Worm (Caenorhabditis elegans): ENCODE data around the gene R74.8.

R74.8 gene

ce11 chrIII:4223668-4224127 is 17.6 kb downstream of the R74.8 start (continued):
- peak; percentile 90 for TF ChIP-seq dve-1 (tag; optimal IDR thresholded peaks at IDR 0.05; ENCODE audit: insufficient read depth)
- peak; percentile 84 to 90 for TF ChIP-seq lsy-2 (tag; optimal IDR thresholded peaks at IDR 0.05)
- TF ChIP-seq nhr-6 (tag; optimal IDR thresholded peaks at IDR 0.05), result peak; percentile 73
- peak; percentile 91 for TF ChIP-seq nhr-28 (tag; optimal IDR thresholded peaks at IDR 0.05)
- TF ChIP-seq Y5F2A.4 (GFP tag; optimal IDR thresholded peaks at IDR 0.05), result no peak
- TF ChIP-seq tra-1 (GFP tag; IDR thresholded peaks at IDR 0.05), result peak; percentile 72; the same call in 1 of the 2 replicates
- peak; percentile 64 for TF ChIP-seq nhr-48 (tag; optimal IDR thresholded peaks at IDR 0.05)
- TF ChIP-seq fkh-10 (GFP tag; optimal IDR thresholded peaks at IDR 0.05), result peak; percentile 72
- peak; percentile 72 for TF ChIP-seq egl-43 (GFP tag; IDR thresholded peaks at IDR 0.05)
- 0 out of 2 replicates have a peak, but pooled peaks have one; percentile 15 for TF ChIP-seq php-3 (GFP tag; IDR thresholded peaks at IDR 0.05)
- peak; percentile 39 for TF ChIP-seq ztf-7 (tag; optimal IDR thresholded peaks at IDR 0.05)
- peak; percentile 90 for TF ChIP-seq ctbp-1 (GFP tag; IDR thresholded peaks at IDR 0.05)
- peak; percentile 13 to 73 for TF ChIP-seq daf-16 (GFP tag; optimal IDR thresholded peaks at IDR 0.05)
- TF ChIP-seq daf-16 (tag; optimal IDR thresholded peaks at IDR 0.05), result peak; percentile 76
- peak; percentile 56 for TF ChIP-seq jun-1 (tag; optimal IDR thresholded peaks at IDR 0.05)
- peak; percentile 36 for TF ChIP-seq spr-1 (tag; optimal IDR thresholded peaks at IDR 0.05)
- peak; percentile 60 for TF ChIP-seq set-16 (GFP tag; IDR thresholded peaks at IDR 0.05)
- no peak for TF ChIP-seq ceh-28 (tag; optimal IDR thresholded peaks at IDR 0.05)
- TF ChIP-seq T26A8.4 (GFP tag; IDR thresholded peaks at IDR 0.05), result peak; percentile 57
- TF ChIP-seq mdl-1 (tag; optimal IDR thresholded peaks at IDR 0.05), result peak; percentile 43 to 95
- peak; percentile 98 for TF ChIP-seq aha-1 (tag)
- peak; percentile 91 for TF ChIP-seq ceh-20 (GFP tag; IDR thresholded peaks at IDR 0.05)
- peak; percentile 65 for TF ChIP-seq F37D6.2 (tag; optimal IDR thresholded peaks at IDR 0.05)
- peak; percentile 80 for TF ChIP-seq mes-2 (tag; optimal IDR thresholded peaks at IDR 0.05; ENCODE audit: poor library complexity, severe bottlenecking)
- peak; percentile 1 for TF ChIP-seq zfp-2 (tag; optimal IDR thresholded peaks at IDR 0.05)
- no peak for TF ChIP-seq spr-3 (GFP tag; optimal IDR thresholded peaks at IDR 0.05)
- peak; percentile 7 for TF ChIP-seq F10B5.3 (tag; optimal IDR thresholded peaks at IDR 0.05)
- peak in 1 of 2 experiments; percentile 99 for TF ChIP-seq unc-62 (GFP tag; optimal IDR thresholded peaks at IDR 0.05 in 1 of 2)
- no peak for TF ChIP-seq unc-62 (tag; optimal IDR thresholded peaks at IDR 0.05)
- TF ChIP-seq hlh-30 (tag; optimal IDR thresholded peaks at IDR 0.05; ENCODE audit: insufficient read depth), result peak; percentile 91

DNA sequence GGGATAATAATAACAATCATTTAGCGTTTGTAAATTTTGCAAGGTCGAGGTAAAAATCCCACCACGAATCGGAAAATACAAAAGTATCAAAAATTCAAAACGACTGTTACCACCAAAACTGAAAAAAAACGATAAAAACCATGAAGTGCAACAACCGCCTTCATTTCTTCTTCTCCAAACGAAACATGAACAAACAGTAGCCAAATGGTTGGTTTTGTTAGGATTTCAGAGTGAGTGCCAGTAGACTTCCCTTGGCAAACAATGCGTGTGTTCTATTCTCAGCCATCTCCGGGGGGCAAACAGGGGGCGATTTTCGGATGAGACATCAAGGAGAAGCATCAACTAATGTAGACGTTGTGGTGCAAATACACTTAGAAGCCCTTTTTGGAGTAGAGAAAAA is 18.6 kb downstream of the R74.8 start:
- TF ChIP-seq nhr-48 (tag; optimal IDR thresholded peaks at IDR 0.05), result no peak
- TF ChIP-seq hlh-30 (tag; optimal IDR thresholded peaks at IDR 0.05; ENCODE audit: insufficient read depth), result no peak
- TF ChIP-seq ZK546.5 (tag; optimal IDR thresholded peaks at IDR 0.05), result no peak
- TF ChIP-seq tra-1 (GFP tag; IDR thresholded peaks at IDR 0.05), result no peak
- TF ChIP-seq cey-2 (tag; optimal IDR thresholded peaks at IDR 0.05; ENCODE audit: borderline replicate concordance, insufficient read depth), result no peak
- TF ChIP-seq jun-1 (tag; optimal IDR thresholded peaks at IDR 0.05), result no peak
- TF ChIP-seq nhr-11 (tag; optimal IDR thresholded peaks at IDR 0.05), result no peak
- TF ChIP-seq ztf-11 (tag; optimal IDR thresholded peaks at IDR 0.05), result no peak
- no peak for TF ChIP-seq mxl-2 (GFP tag; conservative IDR thresholded peaks at IDR 0.05)
- TF ChIP-seq lsy-2 (tag; optimal IDR thresholded peaks at IDR 0.05), result no peak

DNA sequence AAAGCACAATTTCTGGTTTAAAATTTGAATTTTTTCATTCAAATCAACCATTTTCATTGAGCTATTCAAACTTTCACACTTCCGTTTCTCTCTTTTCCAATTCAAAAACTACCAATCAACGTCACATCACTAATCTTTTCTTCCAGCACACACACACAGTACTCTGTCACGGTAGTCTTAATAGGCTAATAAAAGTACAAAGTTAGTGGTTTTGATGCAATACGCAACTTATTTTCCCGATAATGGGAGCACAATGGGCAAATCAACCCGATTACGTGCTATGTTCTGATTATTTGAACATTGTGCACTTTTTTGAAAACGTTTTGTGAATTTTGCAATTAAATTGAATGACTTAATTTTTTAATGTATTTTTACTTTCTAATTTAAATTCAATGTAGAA is 21.3 kb downstream of the R74.8 start:
- no peak for TF ChIP-seq Y105C5A.15 (GFP tag; IDR thresholded peaks at IDR 0.05)
- TF ChIP-seq tag-97 (GFP tag; IDR thresholded peaks at IDR 0.05), result no peak
- no peak for TF ChIP-seq mes-2 (tag; optimal IDR thresholded peaks at IDR 0.05; ENCODE audit: poor library complexity, severe bottlenecking)
- peak; percentile 37 for TF ChIP-seq dve-1 (tag; optimal IDR thresholded peaks at IDR 0.05; ENCODE audit: insufficient read depth)
- TF ChIP-seq lir-3 (tag; optimal IDR thresholded peaks at IDR 0.05), result no peak
- TF ChIP-seq hlh-11 (tag; optimal IDR thresholded peaks at IDR 0.05), result peak; percentile 51
- TF ChIP-seq ceh-62 (tag; optimal IDR thresholded peaks at IDR 0.05), result no peak
- TF ChIP-seq pqm-1 (tag; optimal IDR thresholded peaks at IDR 0.05), result peak; percentile 78
- TF ChIP-seq set-16 (GFP tag; IDR thresholded peaks at IDR 0.05), result no peak
- no peak for TF ChIP-seq nhr-41 (GFP tag; IDR thresholded peaks at IDR 0.05)
- TF ChIP-seq dpl-1 (GFP tag; optimal IDR thresholded peaks at IDR 0.05), result no peak
- TF ChIP-seq zfp-2 (tag; optimal IDR thresholded peaks at IDR 0.05), result no peak
- no peak for TF ChIP-seq mxl-3 (GFP tag; optimal IDR thresholded peaks at IDR 0.05)
- TF ChIP-seq dmd-6 (GFP tag; IDR thresholded peaks at IDR 0.05), result peak; percentile 72; the same call in 1 of the 2 replicates
- TF ChIP-seq nhr-28 (tag; optimal IDR thresholded peaks at IDR 0.05), result peak; percentile 75
- TF ChIP-seq nhr-77 (tag; optimal IDR thresholded peaks at IDR 0.05), result peak; percentile 9
- no peak for TF ChIP-seq arid-1 (GFP tag; conservative IDR thresholded peaks at IDR 0.05)
- peak; percentile 31; the same call in 1 of the 2 replicates for TF ChIP-seq php-3 (GFP tag; IDR thresholded peaks at IDR 0.05)
- peak; percentile 7 for TF ChIP-seq T20F7.1 (GFP tag; optimal IDR thresholded peaks at IDR 0.05)
- no peak for TF ChIP-seq tra-1 (GFP tag; IDR thresholded peaks at IDR 0.05)
